Worm (Caenorhabditis elegans) whole organism, L1 larva: Measurements from ENCODE around the gene usp-4.

ENCODE experiments used
- C04F5.9 ChIP-seq: sonication (generic microtip); optimal IDR thresholded peaks from 2 replicates; lab custom pipeline; 2016; ENCODE audit warnings: missing genetic modification characterization, missing compliant biosample characterization
- C16A3.4 ChIP-seq: fragments of 150-350 bp; optimal IDR thresholded peaks from 2 replicates; lab custom pipeline; 2014; ENCODE audit warnings: missing biosample characterization, missing genetic modification characterization
- C34B4.2 ChIP-seq: sonication (generic microtip); optimal IDR thresholded peaks from 2 replicates; lab custom pipeline; 2017; ENCODE audit warnings: mild to moderate bottlenecking, missing genetic modification characterization, missing compliant biosample characterization
- Y116A8C.19 ChIP-seq: sonication (generic microtip); optimal IDR thresholded peaks from 2 replicates; lab custom pipeline; 2016; ENCODE audit warnings: missing compliant biosample characterization, missing genetic modification characterization, borderline replicate concordance
- alr-1 ChIP-seq: fragments of 200-800 bp; sonication (Bioruptor generic); optimal IDR thresholded peaks from 2 replicates; lab custom pipeline; 2018; ENCODE audit warnings: borderline replicate concordance, mild to moderate bottlenecking, missing genetic modification characterization, missing compliant biosample characterization
- aly-2 ChIP-seq: fragments of 150-350 bp; optimal IDR thresholded peaks from 2 replicates; lab custom pipeline; 2014; ENCODE audit warnings: missing biosample characterization, missing genetic modification characterization
- ama-1 ChIP-seq: fragments of 150-350 bp; optimal IDR thresholded peaks from 2 replicates; lab custom pipeline; 2014
- blmp-1 ChIP-seq: fragments of 150-350 bp; optimal IDR thresholded peaks from 2 replicates; lab custom pipeline; 2014; ENCODE audit warnings: missing biosample characterization, missing genetic modification characterization
- ceh-8 ChIP-seq: fragments of 200-800 bp; sonication (Bioruptor generic); optimal IDR thresholded peaks from 2 replicates; lab custom pipeline; 2018; ENCODE audit warnings: mild to moderate bottlenecking, missing genetic modification characterization, moderate library complexity, missing compliant biosample characterization
- ceh-88 ChIP-seq: fragments of 200-800 bp; sonication (Bioruptor generic); IDR thresholded peaks from 2 replicates; pipeline ENCODE4 v1.3.6; 2022; ENCODE audit warnings: missing genetic modification characterization, missing compliant biosample characterization
- ceh-90 ChIP-seq: sonication (generic microtip); optimal IDR thresholded peaks from 2 replicates; lab custom pipeline; 2016; ENCODE audit warnings: missing genetic modification characterization, missing compliant biosample characterization
- efl-1 ChIP-seq, 4 experiments: fragments of 150-350 bp; optimal IDR thresholded peaks in 3 of 4; peaks in 1 of 4; 1 replicate in 1 of 4; 2 replicates in 3 of 4; lab custom pipeline; 2014; ENCODE audit warnings: missing biosample characterization in 2 of 4, missing genetic modification characterization in 2 of 4, missing genetic modification reagents in 2 of 4
- efl-3 ChIP-seq: fragments of 200-800 bp; sonication (Bioruptor generic); optimal IDR thresholded peaks from 2 replicates; lab custom pipeline; 2018; ENCODE audit warnings: mild to moderate bottlenecking, missing genetic modification characterization, missing compliant biosample characterization
- egl-27 ChIP-seq, 2 experiments: fragments of 150-350 bp in 1 of 2; sonication (generic microtip); optimal IDR thresholded peaks; 3 replicates each; lab custom pipeline; 2017 to 2018; ENCODE audit warnings: missing biosample characterization in 2 of 2, missing genetic modification characterization in 2 of 2, missing genetic modification reagents in 2 of 2
- elt-2 ChIP-seq: sonication (generic microtip); optimal IDR thresholded peaks from 2 replicates; lab custom pipeline; 2016; ENCODE audit warnings: missing genetic modification characterization, mild to moderate bottlenecking, inconsistent platforms, missing compliant biosample characterization, missing genetic modification reagents
- elt-3 ChIP-seq, 6 experiments: fragments of 150-350 bp in 1 of 6; sonication (generic microtip); optimal IDR thresholded peaks; 2 replicates each; lab custom pipeline; 2017 to 2018; ENCODE audit warnings: missing biosample characterization in 6 of 6, missing genetic modification characterization in 6 of 6, inconsistent platforms in 1 of 6
- ets-5 ChIP-seq: fragments of 200-800 bp; sonication (Bioruptor generic); IDR thresholded peaks from 2 replicates; pipeline ENCODE4 v1.3.6; 2022; ENCODE audit warnings: missing genetic modification characterization, missing compliant biosample characterization
- fkh-10 ChIP-seq: sonication (generic microtip); optimal IDR thresholded peaks from 2 replicates; lab custom pipeline; 2017; ENCODE audit warnings: missing biosample characterization, missing genetic modification reagents, missing genetic modification characterization
- grh-1 ChIP-seq: fragments of 200-800 bp; sonication (Bioruptor generic); IDR thresholded peaks from 2 replicates; pipeline ENCODE4 v1.3.6; 2022; ENCODE audit warnings: missing genetic modification reagents, missing genetic modification characterization, missing compliant biosample characterization
- hlh-17 ChIP-seq: fragments of 200-800 bp; sonication (Bioruptor generic); optimal IDR thresholded peaks from 2 replicates; lab custom pipeline; 2018; ENCODE audit warnings: missing genetic modification characterization, mild to moderate bottlenecking, missing compliant biosample characterization, moderate library complexity, borderline replicate concordance
- irx-1 ChIP-seq: sonication (generic microtip); optimal IDR thresholded peaks from 2 replicates; lab custom pipeline; 2016; ENCODE audit warnings: missing genetic modification characterization, missing compliant biosample characterization
- isw-1 ChIP-seq: fragments of 200-800 bp; sonication (Bioruptor generic); IDR thresholded peaks from 2 replicates; pipeline ENCODE4 v1.3.6; 2022; ENCODE audit warnings: missing genetic modification characterization, missing compliant biosample characterization
- jun-1 ChIP-seq: fragments of 150-350 bp; optimal IDR thresholded peaks from 2 replicates; lab custom pipeline; 2014; ENCODE audit warnings: missing biosample characterization, missing genetic modification reagents, missing genetic modification characterization
- lin-13 ChIP-seq: fragments of 150-350 bp; optimal IDR thresholded peaks from 2 replicates; lab custom pipeline; 2014; ENCODE audit warnings: missing biosample characterization, missing genetic modification reagents, missing genetic modification characterization
- lin-14 ChIP-seq: fragments of 200-800 bp; sonication (Bioruptor generic); optimal IDR thresholded peaks from 2 replicates; lab custom pipeline; 2018; ENCODE audit warnings: mild to moderate bottlenecking, missing genetic modification characterization, moderate library complexity, missing compliant biosample characterization
- lin-15B ChIP-seq: fragments of 150-350 bp; sonication (generic microtip); optimal IDR thresholded peaks from 3 replicates; lab custom pipeline; 2014; ENCODE audit warnings: missing biosample characterization, missing genetic modification characterization
- lin-35 ChIP-seq, 2 experiments: fragments of 150-350 bp; optimal IDR thresholded peaks; 2 replicates each; lab custom pipeline; 2014; ENCODE audit warnings: missing biosample characterization in 2 of 2, missing genetic modification characterization in 2 of 2, missing genetic modification reagents in 2 of 2
- lin-39 ChIP-seq: fragments of 150-350 bp; optimal IDR thresholded peaks from 2 replicates; lab custom pipeline; 2014; ENCODE audit warnings: missing biosample characterization, missing genetic modification reagents, missing genetic modification characterization
- lir-3 ChIP-seq: sonication (generic microtip); optimal IDR thresholded peaks from 2 replicates; lab custom pipeline; 2016; ENCODE audit warnings: mild to moderate bottlenecking, missing genetic modification characterization, moderate library complexity, missing compliant biosample characterization; ENCODE audit not compliant: poor library complexity
- lsy-2 ChIP-seq, 2 experiments: fragments of 150-350 bp; optimal IDR thresholded peaks; 2 replicates each; lab custom pipeline; 2014; ENCODE audit warnings: missing biosample characterization in 2 of 2, missing genetic modification characterization in 2 of 2
- mep-1 ChIP-seq: fragments of 150-350 bp; optimal IDR thresholded peaks from 2 replicates; lab custom pipeline; 2014; ENCODE audit warnings: missing biosample characterization, missing genetic modification characterization
- nhr-11 ChIP-seq: fragments of 150-350 bp; optimal IDR thresholded peaks from 2 replicates; lab custom pipeline; 2014; ENCODE audit warnings: missing biosample characterization, missing genetic modification characterization
- nhr-19 ChIP-seq: fragments of 200-800 bp; sonication (Bioruptor generic); conservative IDR thresholded peaks from 2 replicates; pipeline ENCODE4 v1.3.6; 2022; ENCODE audit warnings: missing genetic modification characterization, missing compliant biosample characterization
- nhr-47 ChIP-seq: sonication (generic microtip); optimal IDR thresholded peaks from 2 replicates; lab custom pipeline; 2016; ENCODE audit warnings: mild to moderate bottlenecking, missing genetic modification characterization, moderate library complexity, missing compliant biosample characterization
- nhr-71 ChIP-seq: sonication (generic microtip); optimal IDR thresholded peaks from 2 replicates; lab custom pipeline; 2016; ENCODE audit warnings: mild to moderate bottlenecking, missing genetic modification characterization, moderate library complexity, missing compliant biosample characterization
- nhr-85 ChIP-seq: sonication (generic microtip); peaks from one replicate; lab custom pipeline; 2016; ENCODE audit warnings: missing genetic modification characterization, inconsistent platforms, missing compliant biosample characterization
- nhr-90 ChIP-seq: sonication (generic microtip); optimal IDR thresholded peaks from 2 replicates; lab custom pipeline; 2016; ENCODE audit warnings: mild to moderate bottlenecking, missing genetic modification characterization, missing compliant biosample characterization; ENCODE audit not compliant: poor library complexity
- pag-3 ChIP-seq: sonication (generic microtip); optimal IDR thresholded peaks from 2 replicates; lab custom pipeline; 2017; ENCODE audit warnings: missing genetic modification characterization, mild to moderate bottlenecking, missing compliant biosample characterization, antibody characterized with exemption, borderline replicate concordance; ENCODE audit not compliant: insufficient read depth
- pax-3 ChIP-seq: fragments of 200-800 bp; sonication (Bioruptor generic); optimal IDR thresholded peaks from 2 replicates; lab custom pipeline; 2018; ENCODE audit warnings: mild to moderate bottlenecking, missing genetic modification characterization, moderate library complexity, missing compliant biosample characterization
- pqm-1 ChIP-seq: sonication (generic microtip); optimal IDR thresholded peaks from 3 replicates; lab custom pipeline; 2017; ENCODE audit warnings: missing biosample characterization, missing genetic modification characterization
- skn-1 ChIP-seq: fragments of 150-350 bp; optimal IDR thresholded peaks from 2 replicates; lab custom pipeline; 2014; ENCODE audit warnings: missing biosample characterization, missing genetic modification characterization
- sptf-1 ChIP-seq: fragments of 150-350 bp; optimal IDR thresholded peaks from 2 replicates; lab custom pipeline; 2014; ENCODE audit warnings: missing biosample characterization, missing genetic modification characterization
- swsn-7 ChIP-seq: sonication (generic microtip); optimal IDR thresholded peaks from 2 replicates; lab custom pipeline; 2016; ENCODE audit warnings: missing genetic modification characterization, missing compliant biosample characterization
- tbx-2 ChIP-seq: sonication (generic microtip); optimal IDR thresholded peaks from 2 replicates; lab custom pipeline; 2016; ENCODE audit warnings: missing genetic modification characterization, missing compliant biosample characterization
- tlp-1 ChIP-seq: fragments of 150-350 bp; optimal IDR thresholded peaks from 2 replicates; lab custom pipeline; 2014; ENCODE audit warnings: missing biosample characterization, missing genetic modification characterization
- unc-130 ChIP-seq: fragments of 150-350 bp; optimal IDR thresholded peaks from 2 replicates; lab custom pipeline; 2017; ENCODE audit warnings: missing biosample characterization, missing genetic modification characterization, inconsistent platforms
- unc-30 ChIP-seq: sonication (generic microtip); optimal IDR thresholded peaks from 2 replicates; lab custom pipeline; 2017; ENCODE audit warnings: missing biosample characterization, missing genetic modification characterization
- unc-86 ChIP-seq: sonication (generic microtip); optimal IDR thresholded peaks from 2 replicates; lab custom pipeline; 2016; ENCODE audit warnings: missing genetic modification characterization, missing compliant biosample characterization
- vab-15 ChIP-seq: sonication (generic microtip); optimal IDR thresholded peaks from 2 replicates; lab custom pipeline; 2017; ENCODE audit warnings: missing genotype, mild to moderate bottlenecking, missing genetic modification characterization, missing compliant biosample characterization
- zag-1 ChIP-seq: fragments of 150-350 bp; optimal IDR thresholded peaks from 2 replicates; lab custom pipeline; 2014; ENCODE audit warnings: missing biosample characterization, missing genetic modification characterization
- zip-4 ChIP-seq: fragments of 200-800 bp; sonication (Bioruptor generic); optimal IDR thresholded peaks from 2 replicates; lab custom pipeline; 2018; ENCODE audit warnings: mild to moderate bottlenecking, missing genetic modification characterization, moderate library complexity, missing compliant biosample characterization
- ztf-11 ChIP-seq, 2 experiments: sonication (generic microtip); optimal IDR thresholded peaks; 2 replicates each; lab custom pipeline; 2016 to 2017; ENCODE audit warnings: missing genetic modification characterization in 2 of 2, missing biosample characterization in 1 of 2, missing compliant biosample characterization in 1 of 2

The usp-4 gene

ce11 chrIV:6747652-6748051, 9.5 kb upstream of the usp-4 start (continued):
- TF ChIP-seq efl-1 (optimal IDR thresholded peaks at IDR 0.05; lab: Kevin White, UChicago): peak in 1 of 2 experiments; percentile 37
- peak; percentile 24 to 71 for TF ChIP-seq efl-1 (GFP tag; optimal IDR thresholded peaks at IDR 0.05 in 1 of 2; lab: Kevin White, UChicago)
- TF ChIP-seq zag-1 (tag; lab: Kevin White, UChicago): no peak
- TF ChIP-seq pag-3 (tag; lab: Kevin White, UChicago): no peak
- TF ChIP-seq nhr-71: peak; percentile 59
- no peak for TF ChIP-seq elt-2
- TF ChIP-seq C16A3.4: peak; percentile 20
- peak; percentile 44 for TF ChIP-seq tbx-2 (tag; lab: Kevin White, UChicago)
- no peak for TF ChIP-seq elt-3 (tag; optimal IDR thresholded peaks at IDR 0.05; lab: Kevin White, UChicago)
- peak; percentile 58 for TF ChIP-seq nhr-85
- TF ChIP-seq egl-27 (tag; optimal IDR thresholded peaks at IDR 0.05; lab: Kevin White, UChicago): no peak
- no peak for TF ChIP-seq alr-1
- peak; percentile 8 to 42 for TF ChIP-seq lsy-2 (tag; optimal IDR thresholded peaks at IDR 0.05; lab: Kevin White, UChicago)
- TF ChIP-seq lin-15B: no peak
- TF ChIP-seq ets-5: no peak
- no peak for TF ChIP-seq ceh-88 (GFP tag; lab: Robert Waterston, UW)
- TF ChIP-seq tlp-1: no peak
- no peak for TF ChIP-seq fkh-10
- TF ChIP-seq ceh-8 (GFP tag; lab: Kevin White, UChicago): no peak
- peak; percentile 16 for TF ChIP-seq lin-13 (GFP tag; lab: Kevin White, UChicago)
- peak; percentile 30 for TF ChIP-seq swsn-7
- no peak for TF ChIP-seq unc-30 (tag; lab: Kevin White, UChicago)
- no peak for TF ChIP-seq aly-2
- no peak for TF ChIP-seq unc-130 (tag; lab: Kevin White, UChicago)
- TF ChIP-seq lin-14 (GFP tag; lab: Kevin White, UChicago): peak; percentile 51
- TF ChIP-seq efl-3 (GFP tag; lab: Kevin White, UChicago): no peak
- peak in 1 of 2 experiments; percentile 47 for TF ChIP-seq ztf-11 (tag; optimal IDR thresholded peaks at IDR 0.05; lab: Kevin White, UChicago)
- no peak for TF ChIP-seq pqm-1 (tag; lab: Kevin White, UChicago)
- TF ChIP-seq skn-1 (tag; lab: Kevin White, UChicago): peak; percentile 9
- peak; percentile 26 for TF ChIP-seq nhr-19
- TF ChIP-seq pax-3 (tag; lab: Kevin White, UChicago): no peak
- TF ChIP-seq vab-15 (tag; lab: Kevin White, UChicago): no peak
- TF ChIP-seq ceh-90 (tag; lab: Kevin White, UChicago): peak; percentile 73
- no peak for TF ChIP-seq isw-1 (GFP tag; lab: Robert Waterston, UW)
- TF ChIP-seq sptf-1 (tag; lab: Kevin White, UChicago): no peak
- no peak for TF ChIP-seq nhr-11 (tag; lab: Kevin White, UChicago)
- TF ChIP-seq hlh-17: no peak
- no peak for TF ChIP-seq lin-39 (tag; lab: Kevin White, UChicago)
- peak; percentile 48 for TF ChIP-seq irx-1 (tag; lab: Kevin White, UChicago)
- TF ChIP-seq lin-35 (GFP tag; optimal IDR thresholded peaks at IDR 0.05; lab: Kevin White, UChicago): peak in 1 of 2 experiments; percentile 20
- TF ChIP-seq unc-86: no peak
- no peak for TF ChIP-seq Y116A8C.19 (tag; lab: Kevin White, UChicago)
- no peak for TF ChIP-seq ama-1 (lab: Kevin White, UChicago)
- peak; percentile 40 for TF ChIP-seq mep-1 (tag; lab: Kevin White, UChicago)
- TF ChIP-seq C04F5.9 (tag; lab: Kevin White, UChicago): peak; percentile 9
- no peak for TF ChIP-seq C34B4.2 (tag; lab: Kevin White, UChicago)
- peak; percentile 47 for TF ChIP-seq nhr-47 (tag; lab: Kevin White, UChicago)
- TF ChIP-seq jun-1 (tag; lab: Kevin White, UChicago): no peak
- TF ChIP-seq nhr-90 (tag; lab: Kevin White, UChicago): peak; percentile 47
- no peak for TF ChIP-seq zip-4 (GFP tag; lab: Kevin White, UChicago)
- peak; percentile 50 for TF ChIP-seq blmp-1
- peak; percentile 70 for TF ChIP-seq lir-3 (tag; lab: Kevin White, UChicago)
- TF ChIP-seq grh-1 (GFP tag; lab: Robert Waterston, UW): no peak
